Worm (Caenorhabditis elegans): Measurements from ENCODE around the gene cah-3.
"Not testable (repeated sequence)": the region's sequence is repeated elsewhere in the genome, so short reads cannot be mapped to it uniquely, and the experiment has no call there.

The cah-3 gene

ce11 chrX:16485322-16485721 is 2.0 kb upstream of the cah-3 start:
- TF ChIP-seq unc-62 (GFP tag; optimal IDR thresholded peaks at IDR 0.05) = no peak

- TF ChIP-seq unc-62 (GFP tag; optimal IDR thresholded peaks at IDR 0.05) = no peak
Measured at ce11 chrX:16490753-16491152, 3.5 kb downstream of the cah-3 start.

DNA sequence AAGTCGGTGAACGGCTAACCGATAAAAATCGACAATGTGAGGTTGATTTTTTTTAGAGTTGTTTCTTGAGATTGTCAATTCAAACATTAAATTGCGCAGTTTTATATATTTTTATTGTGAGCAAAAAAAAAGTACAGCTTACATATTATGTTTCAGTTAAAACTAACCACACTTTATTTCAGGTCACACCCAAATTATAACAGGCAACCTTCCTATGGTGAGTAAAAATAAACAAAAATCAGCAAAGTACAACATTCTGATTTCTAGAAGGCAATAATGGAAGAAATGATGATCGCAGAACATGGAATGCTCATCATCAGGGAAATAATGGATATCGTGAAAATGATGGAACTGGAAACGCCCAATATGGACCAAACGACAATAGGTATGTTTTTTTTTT is 7.3 kb downstream of the cah-3 start, which contains the start of gene K05G3.2:
Gene K05G3.2, plus strand, starts transcription at position 301 of the 400 bp plus-strand sequence.
- no peak for TF ChIP-seq unc-62 (GFP tag; optimal IDR thresholded peaks at IDR 0.05)

ce11 chrX:16501032-16501431 is 13.8 kb downstream of the cah-3 start, which contains the start of gene K05G3.1:
Gene K05G3.1 (plus strand): TSS chrX:16501332.
- TF ChIP-seq unc-62 (GFP tag; optimal IDR thresholded peaks at IDR 0.05) = no peak

- TF ChIP-seq unc-62 (GFP tag; optimal IDR thresholded peaks at IDR 0.05) = no peak
Measured at ce11 chrX:16502997-16503396, 15.7 kb downstream of the cah-3 start.

DNA sequence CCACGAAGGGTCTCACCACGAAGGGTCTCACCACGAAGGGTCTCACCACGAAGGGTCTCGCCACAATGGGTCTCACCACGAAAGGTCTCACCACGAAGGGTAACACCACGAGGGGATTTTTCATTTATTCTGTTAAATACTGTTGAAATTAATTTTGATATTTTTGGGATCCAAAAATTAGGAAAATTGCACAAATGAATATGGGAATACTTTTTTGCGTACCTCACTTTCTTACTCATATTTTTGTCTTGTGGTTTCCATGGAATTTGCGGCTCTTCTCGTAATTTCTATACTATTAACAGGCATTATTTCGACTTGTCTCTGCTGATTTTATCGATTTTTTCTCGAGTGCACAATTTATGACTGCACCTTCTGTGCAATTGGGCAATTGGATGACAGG is 18.1 kb downstream of the cah-3 start, which contains the start of gene T25D1.3:
Gene T25D1.3, plus strand, starts transcription at position 301 of the 400 bp plus-strand sequence.
- no peak for TF ChIP-seq unc-62 (GFP tag; optimal IDR thresholded peaks at IDR 0.05)

DNA sequence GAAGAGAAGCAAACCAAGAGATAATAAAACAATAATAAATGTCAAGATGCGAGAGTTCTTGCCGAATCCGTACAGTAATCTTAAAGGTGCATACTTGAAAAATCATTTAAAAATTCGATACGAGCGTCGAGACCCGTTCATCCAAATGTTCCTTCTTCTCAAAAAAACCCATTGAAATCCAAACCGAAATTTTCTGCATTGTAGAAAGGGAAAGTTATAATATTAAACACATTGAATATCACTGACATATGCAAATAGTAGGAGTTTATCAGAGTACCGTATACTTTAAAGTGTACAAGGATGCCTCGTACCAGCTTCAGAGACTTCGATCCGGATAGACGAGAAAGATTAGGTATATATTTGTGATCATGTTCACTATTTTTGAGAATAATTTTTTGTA is 28.0 kb downstream of the cah-3 start, which contains the start of gene T25D1.2:
Gene T25D1.2, plus strand, starts transcription at position 301 of the 400 bp plus-strand sequence.
- not testable (repeated sequence) for TF ChIP-seq unc-62 (GFP tag; optimal IDR thresholded peaks at IDR 0.05)

DNA sequence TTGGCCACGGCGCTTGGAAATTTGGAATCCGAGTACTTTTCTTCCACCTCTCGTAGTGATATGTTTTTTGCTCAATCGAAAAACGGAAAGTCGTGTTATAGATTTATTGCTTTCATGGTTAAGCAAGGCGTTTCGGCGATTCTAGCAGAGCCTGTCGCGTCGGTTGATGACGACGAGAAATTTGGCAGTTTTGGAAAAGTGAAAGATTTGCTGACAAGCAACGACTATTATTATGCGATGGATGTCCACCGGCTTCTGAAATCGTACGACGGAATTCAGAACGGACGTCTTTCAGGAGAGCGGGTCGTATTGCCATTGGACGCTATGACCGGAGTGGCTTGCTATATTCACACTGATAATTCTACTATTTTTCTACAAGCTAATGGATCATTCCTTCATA is 31.5 kb downstream of the cah-3 start:
- TF ChIP-seq unc-62 (GFP tag; optimal IDR thresholded peaks at IDR 0.05) = no peak

DNA sequence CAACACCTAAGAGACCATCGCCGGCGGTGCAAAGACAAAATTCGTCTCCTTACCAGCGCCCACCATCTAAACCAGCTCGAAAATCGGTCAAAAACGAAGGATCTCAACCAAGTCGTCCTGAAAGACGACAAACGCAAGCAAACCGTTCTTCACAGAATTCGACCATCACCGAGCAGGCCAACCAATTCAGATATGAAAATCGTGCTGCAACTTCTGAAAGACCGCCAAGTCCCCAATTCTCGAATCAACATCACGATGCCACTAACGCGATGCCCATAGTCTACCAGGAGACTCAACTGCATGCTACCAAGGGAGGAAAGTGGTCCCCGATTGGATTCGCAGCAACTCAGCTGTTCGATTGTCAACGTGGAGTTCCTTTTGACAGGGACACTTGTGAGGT is 32.2 kb downstream of the cah-3 start, which contains the start of gene T25D1.1:
Gene T25D1.1, plus strand, starts transcription at position 301 of the 400 bp plus-strand sequence.
- TF ChIP-seq unc-62 (GFP tag; optimal IDR thresholded peaks at IDR 0.05) = no peak

DNA sequence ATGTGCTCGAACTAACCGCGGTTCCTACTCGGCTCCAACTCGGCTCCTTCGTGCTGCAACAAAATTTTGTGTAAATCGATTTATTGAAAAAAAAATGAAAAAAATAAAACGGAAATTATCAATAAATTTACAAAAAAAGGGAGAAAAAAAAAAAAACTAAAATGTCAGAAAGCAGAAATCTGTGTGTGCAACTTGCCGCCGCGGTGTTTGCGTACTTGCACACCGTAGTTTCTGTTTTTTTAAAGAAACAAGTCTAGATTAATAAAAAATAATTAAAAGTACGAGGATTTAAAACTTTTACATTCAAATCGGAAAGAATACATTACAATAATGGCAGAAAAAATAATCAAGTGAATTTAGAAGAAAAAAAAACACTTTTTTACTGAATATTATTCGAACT is 34.4 kb downstream of the cah-3 start:
- TF ChIP-seq unc-62 (GFP tag; optimal IDR thresholded peaks at IDR 0.05) = no peak

DNA sequence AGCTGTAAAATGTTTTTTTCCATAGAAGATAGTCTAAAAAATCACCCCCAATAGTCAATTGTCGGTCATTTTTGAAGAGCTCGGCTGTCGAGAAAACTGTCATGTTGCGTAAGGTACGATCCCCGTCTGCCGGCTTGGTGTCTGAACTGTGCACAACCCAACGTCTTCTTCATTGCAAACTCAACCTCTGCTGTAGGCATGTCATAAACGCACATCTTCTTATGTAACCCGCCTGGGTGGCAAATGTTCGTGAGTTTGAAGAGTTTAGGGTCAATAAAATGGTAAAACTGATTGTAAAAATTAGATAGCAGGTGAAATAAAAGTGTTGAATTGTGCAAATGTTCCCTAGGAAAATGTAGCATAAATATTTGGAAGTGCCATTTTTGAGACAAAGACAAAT is 37.0 kb downstream of the cah-3 start:
- no peak for TF ChIP-seq unc-62 (GFP tag; optimal IDR thresholded peaks at IDR 0.05)

DNA sequence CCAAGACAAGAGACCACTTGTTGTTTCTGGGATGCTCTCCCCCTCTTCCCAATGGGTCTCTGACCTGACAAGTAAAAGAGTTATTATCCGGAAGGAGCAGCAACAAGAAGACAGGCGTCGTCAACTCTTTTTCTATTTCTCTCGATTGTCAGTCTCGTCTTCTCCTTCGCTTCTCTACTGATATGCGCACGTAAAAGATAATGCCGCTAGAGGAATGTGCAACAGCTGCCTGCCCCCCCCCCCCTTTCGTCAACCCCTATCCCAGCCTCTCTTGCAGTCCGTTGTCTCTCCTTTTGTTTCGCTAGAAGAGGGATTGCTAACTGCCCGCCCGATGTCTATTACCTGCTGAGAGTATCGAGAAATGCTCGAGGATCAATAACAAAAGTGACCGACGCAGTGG is 38.4 kb downstream of the cah-3 start:
- TF ChIP-seq unc-62 (GFP tag; optimal IDR thresholded peaks at IDR 0.05) = no peak

ce11 chrX:16527815-16528214 is 40.5 kb downstream of the cah-3 start:
- no peak for TF ChIP-seq unc-62 (GFP tag; optimal IDR thresholded peaks at IDR 0.05)

DNA sequence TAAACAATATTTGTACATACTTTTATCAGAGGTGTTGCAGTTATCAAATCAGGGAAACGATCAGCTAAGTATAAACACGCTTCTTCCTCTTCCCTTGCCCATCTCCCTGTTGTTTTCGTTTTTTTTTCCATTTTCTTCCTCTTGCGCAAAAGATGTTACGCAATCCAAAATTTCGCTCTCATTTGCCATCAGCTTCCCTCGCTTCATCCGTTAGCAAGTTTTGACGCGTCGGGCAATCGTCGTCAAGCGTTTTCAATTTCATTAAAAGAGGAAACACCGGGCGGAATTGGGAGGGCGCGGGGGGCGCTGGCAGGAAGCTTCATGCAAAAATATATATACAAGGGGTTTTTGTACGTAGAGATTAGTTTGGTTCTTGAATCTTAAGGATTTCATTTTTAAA is 42.7 kb downstream of the cah-3 start:
- no peak for TF ChIP-seq unc-62 (GFP tag; optimal IDR thresholded peaks at IDR 0.05)

- TF ChIP-seq unc-62 (GFP tag; optimal IDR thresholded peaks at IDR 0.05) = no peak
Measured at ce11 chrX:16530455-16530854, 43.2 kb downstream of the cah-3 start.

ce11 chrX:16532513-16532912 is 45.2 kb downstream of the cah-3 start:
- TF ChIP-seq unc-62 (GFP tag; optimal IDR thresholded peaks at IDR 0.05) = no peak

ce11 chrX:16533860-16534259 is 46.6 kb downstream of the cah-3 start:
- TF ChIP-seq unc-62 (GFP tag; optimal IDR thresholded peaks at IDR 0.05) = no peak

DNA sequence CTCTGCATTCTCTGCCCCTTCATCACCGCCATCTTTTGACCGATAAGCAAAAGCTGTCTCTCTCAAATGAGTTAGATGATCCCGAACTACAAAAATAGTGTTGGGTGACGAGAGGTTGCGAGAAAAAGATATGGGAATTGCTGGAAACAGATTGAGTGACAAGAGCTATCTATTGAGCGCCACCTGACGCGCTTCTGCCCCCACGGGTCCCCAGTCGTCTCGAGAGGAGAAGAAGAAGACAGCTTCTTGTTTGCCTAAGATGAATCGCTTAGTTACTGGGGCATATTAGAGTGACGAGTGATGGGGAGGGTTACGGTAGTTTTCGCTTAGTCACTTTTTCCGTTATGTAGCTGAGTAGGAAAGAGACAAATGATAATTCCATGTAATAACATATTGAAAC is 47.3 kb downstream of the cah-3 start:
- no peak for TF ChIP-seq unc-62 (GFP tag; optimal IDR thresholded peaks at IDR 0.05)
